Fruit fly (Drosophila melanogaster) whole organism, wandering third instar larva: ENCODE measurements around the gene CG14573.

Source experiments
- Dfd ChIP-seq: fragments of >200 bp; optimal IDR thresholded peaks from 2 replicates; lab custom pipeline; 2017; ENCODE audit warnings: missing biosample characterization, missing genetic modification characterization
- Hnf4 ChIP-seq: fragments of 200-800 bp; sonication (Bioruptor generic); optimal IDR thresholded peaks from 2 replicates; lab custom pipeline; 2016; ENCODE audit warnings: missing biosample characterization, mild to moderate bottlenecking, missing genetic modification characterization
- Jra ChIP-seq: sonication (Bioruptor generic); optimal IDR thresholded peaks from 2 replicates; lab custom pipeline; 2016; ENCODE audit warnings: missing biosample characterization, missing genetic modification characterization
- Rel ChIP-seq, 2 experiments: fragments of 200-800 bp; sonication (Bioruptor generic) in 1 of 2; optimal IDR thresholded peaks; 2 replicates in 1 of 2; 3 replicates in 1 of 2; lab custom pipeline; 2016 to 2019; ENCODE audit warnings: mild to moderate bottlenecking in 2 of 2, missing biosample characterization in 2 of 2, missing genetic modification characterization in 2 of 2, moderate library complexity in 1 of 2
- lola ChIP-seq: fragments of >200 bp; optimal IDR thresholded peaks from 2 replicates; lab custom pipeline; 2017; ENCODE audit warnings: missing biosample characterization, missing genetic modification characterization
- psq ChIP-seq: fragments of 200-800 bp; sonication (Bioruptor generic); optimal IDR thresholded peaks from 3 replicates; lab custom pipeline; 2017; ENCODE audit warnings: missing biosample characterization, mild to moderate bottlenecking, missing genetic modification characterization, moderate library complexity
- sage ChIP-seq: fragments of 200-800 bp; sonication (Bioruptor generic); optimal IDR thresholded peaks from 2 replicates; lab custom pipeline; 2016; ENCODE audit warnings: missing biosample characterization, mild to moderate bottlenecking, missing genetic modification characterization
- usp ChIP-seq: fragments of >200 bp; optimal IDR thresholded peaks from 2 replicates; lab custom pipeline; 2017; ENCODE audit warnings: missing biosample characterization, missing genetic modification characterization

- TF ChIP-seq lola (GFP tag; lab: Kevin White, UChicago): no peak
- no peak for TF ChIP-seq psq
- TF ChIP-seq Dfd: no peak
- TF ChIP-seq Jra (GFP tag; lab: Kevin White, UChicago): no peak
- no peak for TF ChIP-seq usp (GFP tag; lab: Kevin White, UChicago)
- no peak for TF ChIP-seq Hnf4 (GFP tag; lab: Kevin White, UChicago)
- no peak for TF ChIP-seq Rel (GFP tag; optimal IDR thresholded peaks at IDR 0.05; lab: Kevin White, UChicago)
- no peak for TF ChIP-seq Rel (tag; optimal IDR thresholded peaks at IDR 0.05; lab: Kevin White, UChicago)
- no peak for TF ChIP-seq sage (GFP tag; lab: Kevin White, UChicago)
Measured at dm6 chr3L:21730354-21730753, 3.5 kb upstream of the CG14573 start, which contains the start of gene CG14570.
